Worm (Caenorhabditis elegans) whole organism, young adult: ENCODE data around the gene ugt-12.

Experiments used
- ets-4 ChIP-seq: fragments of 200-800 bp; sonication (Bioruptor generic); optimal IDR thresholded peaks from 2 replicates; lab custom pipeline; 2018; ENCODE audit warnings: mild to moderate bottlenecking, missing genetic modification characterization, missing compliant biosample characterization
- lir-1 ChIP-seq: fragments of 200-800 bp; sonication (Bioruptor generic); conservative IDR thresholded peaks from 2 replicates; pipeline ENCODE4 v1.3.6; 2022; ENCODE audit warnings: missing genetic modification reagents, missing genetic modification characterization, missing compliant biosample characterization

DNA sequence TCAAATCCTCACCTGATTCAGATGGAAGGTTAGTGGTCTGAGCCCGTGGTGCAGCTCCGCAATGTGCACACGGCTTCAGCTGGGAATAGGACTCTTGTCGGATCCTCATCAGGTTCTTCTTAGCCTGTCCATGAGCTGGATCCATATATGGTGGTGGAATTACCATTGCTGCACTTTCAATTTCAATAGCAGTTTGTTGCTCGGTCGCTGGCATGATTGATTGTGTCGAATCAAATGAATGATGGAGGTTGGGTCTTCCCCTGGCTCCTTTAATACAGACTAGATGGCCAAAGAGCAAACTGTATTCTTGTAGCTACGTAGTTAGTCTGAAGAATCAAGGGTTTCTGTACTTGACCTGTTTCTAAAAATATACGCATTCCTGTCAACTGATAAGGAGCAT lies 43.4 kb upstream of the ugt-12 start, which contains the start of gene C02E7.10:
- TF ChIP-seq lir-1 (GFP tag; lab: Robert Waterston, UW), result no peak
- no peak for TF ChIP-seq ets-4
